Worm (Caenorhabditis elegans) whole organism, early embryonic: ENCODE results near the gene lips-5.

Experiments
- ama-1 ChIP-seq: fragments of 150-350 bp; optimal IDR thresholded peaks from 2 replicates; lab custom pipeline; 2014
- ceh-13 ChIP-seq: fragments of 200-800 bp; sonication (Bioruptor generic); optimal IDR thresholded peaks from 2 replicates; lab custom pipeline; 2018; ENCODE audit warnings: mild to moderate bottlenecking, missing genetic modification characterization, missing compliant biosample characterization
- ets-7 ChIP-seq: sonication (generic microtip); optimal IDR thresholded peaks from 2 replicates; lab custom pipeline; 2016; ENCODE audit warnings: missing genotype, missing genetic modification characterization, missing compliant biosample characterization
- flt-1 ChIP-seq: fragments of 200-800 bp; sonication (Bioruptor generic); IDR thresholded peaks from 2 replicates; pipeline ENCODE4 v1.3.6; 2022; ENCODE audit warnings: missing genetic modification characterization, missing compliant biosample characterization
- hmbx-1 ChIP-seq: sonication (generic microtip); optimal IDR thresholded peaks from 2 replicates; lab custom pipeline; 2016; ENCODE audit warnings: mild to moderate bottlenecking, missing genetic modification characterization, missing compliant biosample characterization
- pes-1 ChIP-seq: fragments of 200-800 bp; sonication (Bioruptor generic); IDR thresholded peaks from 2 replicates; pipeline ENCODE4 v1.3.6; 2022; ENCODE audit warnings: missing genetic modification reagents, missing genetic modification characterization, missing compliant biosample characterization
- scrt-1 ChIP-seq: fragments of 200-800 bp; sonication (Bioruptor generic); IDR thresholded peaks from 2 replicates; pipeline ENCODE4 v1.3.6; 2022; ENCODE audit warnings: missing genetic modification characterization, missing compliant biosample characterization
- tbx-37 ChIP-seq: fragments of 200-800 bp; sonication (Bioruptor generic); conservative IDR thresholded peaks from 2 replicates; pipeline ENCODE4 v1.3.6; 2022; ENCODE audit warnings: missing genetic modification reagents, missing genetic modification characterization, missing compliant biosample characterization
- tra-4 ChIP-seq: sonication (generic microtip); optimal IDR thresholded peaks from 2 replicates; lab custom pipeline; 2017; ENCODE audit warnings: missing genetic modification characterization, missing compliant biosample characterization

- TF ChIP-seq pes-1 (GFP tag; lab: Robert Waterston, UW) (no peak), scrt-1 (GFP tag; lab: Robert Waterston, UW) (no peak), ama-1 (lab: Kevin White, UChicago) (no peak), tbx-37 (GFP tag; lab: Robert Waterston, UW) (no peak), ceh-13 (GFP tag; lab: Kevin White, UChicago) (no peak), tra-4 (tag; lab: Kevin White, UChicago) (no peak), ets-7 (tag; lab: Kevin White, UChicago) (no peak), hmbx-1 (tag; lab: Kevin White, UChicago) (no peak), flt-1 (GFP tag; lab: Robert Waterston, UW) (no peak)
These were observed 31.1 kb downstream of the lips-5 start, which contains the start of gene K01A6.5 for ce11 chrIV:11742406-11742805.
